Worm (Caenorhabditis elegans) whole organism, young adult: ENCODE results near the gene F01G10.10.

Source experiments
- B0261.1 ChIP-seq: sonication (generic microtip); optimal IDR thresholded peaks from 2 replicates; lab custom pipeline; 2016; ENCODE audit warnings: mild to moderate bottlenecking, missing genetic modification characterization, moderate library complexity, missing compliant biosample characterization
- C17E4.6 ChIP-seq: fragments of 200-800 bp; sonication (Bioruptor generic); IDR thresholded peaks from 2 replicates; pipeline ENCODE4 v1.3.6; 2022; ENCODE audit warnings: missing genetic modification reagents, missing genetic modification characterization, missing compliant biosample characterization
- D2030.7 ChIP-seq: fragments of 200-800 bp; sonication (Bioruptor generic); IDR thresholded peaks from 2 replicates; pipeline ENCODE4 v1.3.6; 2022; ENCODE audit warnings: missing genetic modification reagents, missing genetic modification characterization, missing compliant biosample characterization
- F33H1.4 ChIP-seq: fragments of 200-800 bp; sonication (Bioruptor generic); IDR thresholded peaks from 2 replicates; pipeline ENCODE4 v1.3.6; 2022; ENCODE audit warnings: missing genetic modification reagents, missing genetic modification characterization, missing compliant biosample characterization
- F39B2.1 ChIP-seq: fragments of 200-800 bp; sonication (Bioruptor generic); IDR thresholded peaks from 2 replicates; pipeline ENCODE4 v1.3.6; 2022; ENCODE audit warnings: missing genetic modification reagents, missing genetic modification characterization, missing compliant biosample characterization
- F52B5.7 ChIP-seq: sonication (generic microtip); optimal IDR thresholded peaks from 2 replicates; lab custom pipeline; 2016; ENCODE audit warnings: mild to moderate bottlenecking, missing genetic modification characterization, missing compliant biosample characterization
- F57A8.1 ChIP-seq: fragments of 200-800 bp; sonication (Bioruptor generic); optimal IDR thresholded peaks from 2 replicates; lab custom pipeline; 2018; ENCODE audit warnings: mild to moderate bottlenecking, missing genetic modification characterization, moderate library complexity, missing compliant biosample characterization
- F57C9.4 ChIP-seq: sonication (generic microtip); optimal IDR thresholded peaks from 2 replicates; lab custom pipeline; 2017; ENCODE audit warnings: mild to moderate bottlenecking, missing genetic modification characterization, missing compliant biosample characterization
- K12H6.12 ChIP-seq: fragments of 200-800 bp; sonication (Bioruptor generic); optimal IDR thresholded peaks from 2 replicates; lab custom pipeline; 2018; ENCODE audit warnings: mild to moderate bottlenecking, missing genetic modification characterization, missing compliant biosample characterization
- Y56A3A.18 ChIP-seq: fragments of 200-800 bp; sonication (Bioruptor generic); IDR thresholded peaks from 2 replicates; pipeline ENCODE4 v1.3.6; 2022; ENCODE audit warnings: missing genetic modification reagents, missing genetic modification characterization, missing compliant biosample characterization
- Y67H2A.10 ChIP-seq: fragments of 200-800 bp; sonication (Bioruptor generic); conservative IDR thresholded peaks from 2 replicates; pipeline ENCODE4 v1.3.6; 2022; ENCODE audit warnings: missing genetic modification reagents, missing genetic modification characterization, missing compliant biosample characterization
- aptf-3 ChIP-seq: fragments of 200-800 bp; sonication (Bioruptor generic); IDR thresholded peaks from 2 replicates; pipeline ENCODE4 v1.3.6; 2022; ENCODE audit warnings: missing genetic modification characterization, missing compliant biosample characterization
- attf-3 ChIP-seq: fragments of 200-800 bp; sonication (Bioruptor generic); conservative IDR thresholded peaks from 2 replicates; pipeline ENCODE4 v1.3.6; 2022; ENCODE audit warnings: missing genetic modification reagents, missing genetic modification characterization, missing compliant biosample characterization
- attf-5 ChIP-seq: fragments of 200-800 bp; sonication (Bioruptor generic); optimal IDR thresholded peaks from 2 replicates; lab custom pipeline; 2018; ENCODE audit warnings: mild to moderate bottlenecking, missing genetic modification characterization, missing compliant biosample characterization
- ceh-27 ChIP-seq: fragments of 200-800 bp; sonication (Bioruptor generic); optimal IDR thresholded peaks from 2 replicates; lab custom pipeline; 2018; ENCODE audit warnings: mild to moderate bottlenecking, missing genetic modification characterization, moderate library complexity, missing compliant biosample characterization
- ceh-40 ChIP-seq: fragments of 200-800 bp; sonication (Bioruptor generic); IDR thresholded peaks from 2 replicates; pipeline ENCODE4 v1.3.6; 2022; ENCODE audit warnings: missing genetic modification characterization, missing compliant biosample characterization
- ceh-58 ChIP-seq: fragments of 200-800 bp; sonication (Bioruptor generic); IDR thresholded peaks from 2 replicates; pipeline ENCODE4 v1.3.6; 2022; ENCODE audit warnings: missing genetic modification characterization, missing compliant biosample characterization
- dox-1 ChIP-seq: fragments of 200-800 bp; sonication (Bioruptor generic); IDR thresholded peaks from 2 replicates; pipeline ENCODE4 v1.3.6; 2022; ENCODE audit warnings: missing genetic modification reagents, missing genetic modification characterization, missing compliant biosample characterization
- dpl-1 ChIP-seq: fragments of 150-350 bp; optimal IDR thresholded peaks from 2 replicates; lab custom pipeline; 2014; ENCODE audit warnings: missing biosample characterization, missing genetic modification reagents, missing genetic modification characterization
- egl-18 ChIP-seq: fragments of 200-800 bp; sonication (Bioruptor generic); IDR thresholded peaks from 2 replicates; pipeline ENCODE4 v1.3.6; 2022; ENCODE audit warnings: missing genetic modification reagents, missing genetic modification characterization, missing compliant biosample characterization
- egl-44 ChIP-seq: fragments of 200-800 bp; sonication (Bioruptor generic); IDR thresholded peaks from 2 replicates; pipeline ENCODE4 v1.3.6; 2022; ENCODE audit warnings: missing genetic modification reagents, missing genetic modification characterization, missing compliant biosample characterization
- fkh-3 ChIP-seq: sonication (generic microtip); optimal IDR thresholded peaks from 2 replicates; lab custom pipeline; 2016; ENCODE audit warnings: mild to moderate bottlenecking, missing genetic modification characterization, missing compliant biosample characterization
- gei-17 ChIP-seq: fragments of 200-800 bp; sonication (Bioruptor generic); optimal IDR thresholded peaks from 2 replicates; lab custom pipeline; 2018; ENCODE audit warnings: mild to moderate bottlenecking, missing genetic modification characterization, missing compliant biosample characterization
- hsf-1 ChIP-seq: fragments of 200-800 bp; sonication (Bioruptor generic); IDR thresholded peaks from 2 replicates; pipeline ENCODE4 v1.3.6; 2022; ENCODE audit warnings: missing genetic modification reagents, missing genetic modification characterization, missing compliant biosample characterization
- let-607 ChIP-seq, 2 experiments: fragments of 200-800 bp in 1 of 2; sonication (Bioruptor generic) in 1 of 2; sonication (generic microtip) in 1 of 2; optimal IDR thresholded peaks; 2 replicates each; lab custom pipeline; 2016 to 2018; ENCODE audit warnings: mild to moderate bottlenecking in 2 of 2, missing compliant biosample characterization in 2 of 2, missing genetic modification characterization in 2 of 2, moderate library complexity in 2 of 2, missing genotype in 1 of 2
- lin-35 ChIP-seq, 3 experiments: fragments of 150-350 bp in 2 of 3; sonication (generic microtip) in 1 of 3; optimal IDR thresholded peaks; 2 replicates each; lab custom pipeline; 2014 to 2018; ENCODE audit warnings: missing biosample characterization in 3 of 3, missing genetic modification characterization in 3 of 3, missing genetic modification reagents in 3 of 3
- lin-54 ChIP-seq: fragments of 200-800 bp; sonication (Bioruptor generic); optimal IDR thresholded peaks from 2 replicates; lab custom pipeline; 2018; ENCODE audit warnings: mild to moderate bottlenecking, missing genetic modification characterization, missing compliant biosample characterization
- lsl-1 ChIP-seq: fragments of 200-800 bp; sonication (Bioruptor generic); optimal IDR thresholded peaks from 2 replicates; lab custom pipeline; 2018; ENCODE audit warnings: mild to moderate bottlenecking, missing genetic modification characterization, moderate library complexity, missing compliant biosample characterization
- madf-3 ChIP-seq: fragments of 200-800 bp; sonication (Bioruptor generic); IDR thresholded peaks from 2 replicates; pipeline ENCODE4 v1.3.6; 2022; ENCODE audit warnings: missing genetic modification reagents, missing genetic modification characterization, missing compliant biosample characterization
- madf-6 ChIP-seq: fragments of 200-800 bp; sonication (Bioruptor generic); IDR thresholded peaks from 2 replicates; pipeline ENCODE4 v1.3.6; 2022; ENCODE audit warnings: missing genetic modification reagents, missing genetic modification characterization, missing compliant biosample characterization
- madf-8 ChIP-seq: fragments of 200-800 bp; sonication (Bioruptor generic); conservative IDR thresholded peaks from 2 replicates; pipeline ENCODE4 v1.3.6; 2022; ENCODE audit warnings: missing genetic modification reagents, missing genetic modification characterization, missing compliant biosample characterization
- mxl-1 ChIP-seq: sonication (generic microtip); optimal IDR thresholded peaks from 2 replicates; lab custom pipeline; 2016; ENCODE audit warnings: missing genetic modification characterization, missing compliant biosample characterization
- nfyb-1 ChIP-seq: fragments of 200-800 bp; sonication (Bioruptor generic); IDR thresholded peaks from 2 replicates; pipeline ENCODE4 v1.3.6; 2022; ENCODE audit warnings: missing genetic modification reagents, missing genetic modification characterization, missing compliant biosample characterization
- nhr-90 ChIP-seq: sonication (generic microtip); optimal IDR thresholded peaks from 2 replicates; lab custom pipeline; 2016; ENCODE audit warnings: missing genotype, mild to moderate bottlenecking, missing genetic modification characterization, missing compliant biosample characterization
- rcor-1 ChIP-seq: fragments of 200-800 bp; sonication (Bioruptor generic); IDR thresholded peaks from 2 replicates; pipeline ENCODE4 v1.3.6; 2022; ENCODE audit warnings: missing genetic modification reagents, missing genetic modification characterization, missing compliant biosample characterization
- rpc-1 ChIP-seq, 2 experiments: fragments of 150-350 bp in 1 of 2; sonication (generic microtip) in 1 of 2; optimal IDR thresholded peaks; 2 replicates each; lab custom pipeline; 2014 to 2018; ENCODE audit warnings: missing biosample characterization in 1 of 2, missing genetic modification characterization in 1 of 2, missing genetic modification reagents in 1 of 2, missing genotype in 1 of 2
- sea-2 ChIP-seq: fragments of 200-800 bp; sonication (Bioruptor generic); IDR thresholded peaks from 2 replicates; pipeline ENCODE4 v1.3.6; 2022; ENCODE audit warnings: missing genetic modification characterization, missing compliant biosample characterization
- snpc-4 ChIP-seq, 5 experiments: fragments of 150-350 bp in 1 of 5; sonication (generic microtip) in 4 of 5; optimal IDR thresholded peaks; 2 replicates each; lab custom pipeline; 2014 to 2018; ENCODE audit warnings: missing genetic modification characterization in 5 of 5, missing biosample characterization in 3 of 5, antibody characterized with exemption in 2 of 5, mild to moderate bottlenecking in 2 of 5, missing compliant biosample characterization in 2 of 5, missing genotype in 2 of 5, moderate library complexity in 2 of 5, missing genetic modification reagents in 1 of 5
- tlf-1 ChIP-seq: fragments of 200-800 bp; sonication (Bioruptor generic); optimal IDR thresholded peaks from 2 replicates; lab custom pipeline; 2018; ENCODE audit warnings: mild to moderate bottlenecking, missing genetic modification characterization, missing compliant biosample characterization
- unc-130 ChIP-seq: sonication (generic microtip); optimal IDR thresholded peaks from 2 replicates; lab custom pipeline; 2016; ENCODE audit warnings: missing genetic modification reagents, missing genetic modification characterization, missing compliant biosample characterization
- unc-62 ChIP-seq: fragments of 150-350 bp; optimal IDR thresholded peaks from 2 replicates; lab custom pipeline; 2014; ENCODE audit warnings: missing biosample characterization, missing genetic modification reagents, missing genetic modification characterization
- xnd-1 ChIP-seq: sonication (generic microtip); optimal IDR thresholded peaks from 2 replicates; lab custom pipeline; 2016; ENCODE audit warnings: missing genotype, missing genetic modification reagents, missing genetic modification characterization, missing compliant biosample characterization
- zim-3 ChIP-seq: sonication (generic microtip); optimal IDR thresholded peaks from 2 replicates; lab custom pipeline; 2017; ENCODE audit warnings: mild to moderate bottlenecking, missing genetic modification characterization, moderate library complexity, missing compliant biosample characterization
- ztf-22 ChIP-seq: fragments of 200-800 bp; sonication (Bioruptor generic); optimal IDR thresholded peaks from 2 replicates; lab custom pipeline; 2018; ENCODE audit warnings: mild to moderate bottlenecking, missing genetic modification characterization, moderate library complexity, missing compliant biosample characterization
- ztf-26 ChIP-seq: sonication (generic microtip); optimal IDR thresholded peaks from 2 replicates; lab custom pipeline; 2017; ENCODE audit warnings: missing genetic modification characterization, missing compliant biosample characterization
- ztf-28 ChIP-seq: fragments of 200-800 bp; sonication (Bioruptor generic); IDR thresholded peaks from 2 replicates; pipeline ENCODE4 v1.3.6; 2022; ENCODE audit warnings: missing genetic modification reagents, missing genetic modification characterization, missing compliant biosample characterization

F01G10.10 gene

ce11 chrIV:10241659-10242058 lies 4.3 kb upstream of the F01G10.10 start, which contains the start of gene lipl-7:
Gene lipl-7, minus strand, starts transcription at chrIV:10241823.
- TF ChIP-seq F39B2.1, result no peak
- no peak for TF ChIP-seq sea-2 (GFP tag; lab: Robert Waterston, UW)
- TF ChIP-seq unc-130, result no peak
- no peak for TF ChIP-seq B0261.1 (tag; lab: Kevin White, UChicago)
- no peak for TF ChIP-seq gei-17 (GFP tag; lab: Kevin White, UChicago)
- TF ChIP-seq ceh-27 (GFP tag; lab: Kevin White, UChicago), result no peak
- no peak for TF ChIP-seq ceh-40
- no peak for TF ChIP-seq aptf-3
- TF ChIP-seq F57A8.1 (GFP tag; lab: Kevin White, UChicago), result no peak
- no peak for TF ChIP-seq fkh-3 (tag; lab: Kevin White, UChicago)
- TF ChIP-seq ztf-28, result no peak
- no peak for TF ChIP-seq let-607 (tag; optimal IDR thresholded peaks at IDR 0.05; lab: Kevin White, UChicago)
- TF ChIP-seq nhr-90 (tag; lab: Kevin White, UChicago), result no peak

DNA sequence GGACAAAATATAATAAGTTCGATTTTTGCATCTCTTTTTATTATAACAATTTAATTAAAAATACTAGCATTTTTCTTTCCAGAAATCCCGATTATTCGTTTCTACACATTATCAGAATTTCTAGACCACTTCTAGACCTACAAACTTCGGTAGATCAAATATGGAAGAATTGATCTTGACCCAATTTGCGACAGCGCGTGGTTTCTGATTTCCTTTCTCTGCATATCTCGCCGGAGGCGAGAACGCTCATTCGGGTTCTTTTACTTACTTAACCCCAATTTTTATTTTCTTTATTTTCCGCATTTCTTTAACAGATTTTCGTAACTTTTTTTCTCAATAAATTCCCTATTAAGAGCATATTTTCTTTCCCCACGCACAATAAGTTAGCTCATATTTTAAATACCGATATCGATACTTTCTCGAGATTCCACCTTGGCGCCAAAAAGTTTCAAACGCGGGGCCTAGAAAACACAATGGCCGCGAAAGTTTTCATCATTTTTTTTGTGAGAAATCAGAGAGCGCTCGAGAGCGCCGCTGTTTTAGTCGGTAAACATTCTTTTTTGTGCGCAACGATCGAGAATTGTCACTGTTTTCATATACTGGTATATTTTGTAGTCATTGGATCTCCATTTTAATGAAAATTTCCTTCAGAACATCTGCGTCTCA lies 3.4 kb upstream of the F01G10.10 start:
- TF ChIP-seq F57A8.1 (GFP tag; lab: Kevin White, UChicago), result no peak
- TF ChIP-seq lin-35 (GFP tag; optimal IDR thresholded peaks at IDR 0.05; lab: Kevin White, UChicago), result peak in 1 of 3 experiments; percentile 59
- no peak for TF ChIP-seq rpc-1 (optimal IDR thresholded peaks at IDR 0.05; lab: Kevin White, UChicago)
- no peak for TF ChIP-seq rpc-1 (tag; optimal IDR thresholded peaks at IDR 0.05; lab: Kevin White, UChicago)
- no peak for TF ChIP-seq ztf-26
- peak; percentile 82 for TF ChIP-seq madf-8 (GFP tag; lab: Robert Waterston, UW)
- peak; percentile 56 for TF ChIP-seq dpl-1
- TF ChIP-seq madf-3 (GFP tag; lab: Robert Waterston, UW), result no peak
- peak; percentile 44 for TF ChIP-seq D2030.7
- TF ChIP-seq F52B5.7 (tag; lab: Kevin White, UChicago), result no peak
- TF ChIP-seq rcor-1 (GFP tag; lab: Robert Waterston, UW), result no peak
- TF ChIP-seq hsf-1 (GFP tag; lab: Robert Waterston, UW), result 0 out of 2 replicates have a peak, but pooled peaks have one; percentile 48
- TF ChIP-seq egl-44 (GFP tag; lab: Robert Waterston, UW), result no peak
- TF ChIP-seq F33H1.4 (GFP tag; lab: Robert Waterston, UW), result no peak
- TF ChIP-seq xnd-1 (tag; lab: Kevin White, UChicago), result peak; percentile 64
- no peak for TF ChIP-seq C17E4.6 (GFP tag; lab: Robert Waterston, UW)
- TF ChIP-seq K12H6.12 (tag; lab: Kevin White, UChicago), result no peak
- TF ChIP-seq Y67H2A.10, result no peak
- TF ChIP-seq Y56A3A.18 (GFP tag; lab: Robert Waterston, UW), result no peak
- TF ChIP-seq attf-5, result no peak
- no peak for TF ChIP-seq mxl-1 (tag; lab: Kevin White, UChicago)
- no peak for TF ChIP-seq ztf-28
- no peak for TF ChIP-seq snpc-4 (GFP tag; optimal IDR thresholded peaks at IDR 0.05; lab: Kevin White, UChicago)
- no peak for TF ChIP-seq snpc-4 (tag; optimal IDR thresholded peaks at IDR 0.05; lab: Kevin White, UChicago)
- peak; percentile 91 for TF ChIP-seq madf-6 (GFP tag; lab: Robert Waterston, UW)
- no peak for TF ChIP-seq F57C9.4 (tag; lab: Kevin White, UChicago)
- TF ChIP-seq unc-130, result peak; percentile 1
- no peak for TF ChIP-seq egl-18
- TF ChIP-seq dox-1 (GFP tag; lab: Robert Waterston, UW), result peak; percentile 62; the same call in 1 of the 2 replicates
- no peak for TF ChIP-seq unc-62
- peak; percentile 48 for TF ChIP-seq lin-54 (GFP tag; lab: Kevin White, UChicago)
- TF ChIP-seq attf-3 (GFP tag; lab: Robert Waterston, UW), result no peak
- TF ChIP-seq zim-3 (tag; lab: Kevin White, UChicago), result no peak
- TF ChIP-seq tlf-1 (GFP tag; lab: Kevin White, UChicago), result no peak
- no peak for TF ChIP-seq let-607 (tag; optimal IDR thresholded peaks at IDR 0.05; lab: Kevin White, UChicago)
- TF ChIP-seq sea-2 (GFP tag; lab: Robert Waterston, UW), result no peak
- no peak for TF ChIP-seq nfyb-1 (GFP tag; lab: Robert Waterston, UW)
- no peak for TF ChIP-seq ceh-58 (GFP tag; lab: Robert Waterston, UW)
- TF ChIP-seq lsl-1, result peak; percentile 20
- TF ChIP-seq ztf-22, result no peak
